Worm (Caenorhabditis elegans) whole organism, L4 larva: Measurements from ENCODE around the gene Y54E2A.7.

Experiments
- F10B5.3 ChIP-seq: sonication (generic microtip); optimal IDR thresholded peaks from 2 replicates; lab custom pipeline; 2016; ENCODE audit warnings: mild to moderate bottlenecking, missing genetic modification characterization, missing compliant biosample characterization
- F44E2.7 ChIP-seq: fragments of 200-800 bp; sonication (Bioruptor generic); IDR thresholded peaks from 2 replicates; pipeline ENCODE4 v2.1.2; 2022; ENCODE audit warnings: missing genetic modification characterization, missing compliant biosample characterization
- F49E8.2 ChIP-seq: sonication (generic microtip); optimal IDR thresholded peaks from 2 replicates; lab custom pipeline; 2016; ENCODE audit warnings: missing compliant biosample characterization, mild to moderate bottlenecking, missing genetic modification characterization, borderline replicate concordance
- R02D3.7 ChIP-seq: fragments of 150-350 bp; sonication (generic microtip); optimal IDR thresholded peaks from 3 replicates; lab custom pipeline; 2014; ENCODE audit warnings: missing biosample characterization, missing genetic modification characterization
- T20F7.1 ChIP-seq: fragments of 200-800 bp; sonication (Bioruptor generic); optimal IDR thresholded peaks from 2 replicates; lab custom pipeline; 2018; ENCODE audit warnings: mild to moderate bottlenecking, missing genetic modification characterization, missing compliant biosample characterization
- T26A8.4 ChIP-seq: fragments of 200-800 bp; sonication (Bioruptor generic); IDR thresholded peaks from 2 replicates; pipeline ENCODE4 v1.3.6; 2022; ENCODE audit warnings: missing genetic modification characterization, missing compliant biosample characterization
- Y105C5A.15 ChIP-seq: fragments of 200-800 bp; sonication (Bioruptor generic); IDR thresholded peaks from 2 replicates; pipeline ENCODE4 v1.3.6; 2022; ENCODE audit warnings: missing genetic modification characterization, missing compliant biosample characterization
- Y48G9A.11 ChIP-seq: fragments of 200-800 bp; sonication (Bioruptor generic); IDR thresholded peaks from 2 replicates; pipeline ENCODE4 v1.3.6; 2022; ENCODE audit warnings: missing genetic modification reagents, missing genetic modification characterization, missing compliant biosample characterization
- ama-1 ChIP-seq: fragments of 150-350 bp; optimal IDR thresholded peaks from 2 replicates; lab custom pipeline; 2014; ENCODE audit warnings: inconsistent platforms, mixed read lengths
- ceh-20 ChIP-seq: fragments of 200-800 bp; sonication (Bioruptor generic); IDR thresholded peaks from 2 replicates; pipeline ENCODE4 v1.3.6; 2022; ENCODE audit warnings: missing genetic modification reagents, missing genetic modification characterization, missing compliant biosample characterization
- ceh-44 ChIP-seq: fragments of 200-800 bp; sonication (Bioruptor generic); IDR thresholded peaks from 2 replicates; pipeline ENCODE4 v1.3.6; 2022; ENCODE audit warnings: missing genetic modification reagents, missing genetic modification characterization, missing compliant biosample characterization
- ceh-82 ChIP-seq: sonication (generic microtip); optimal IDR thresholded peaks from 2 replicates; lab custom pipeline; 2017; ENCODE audit warnings: missing biosample characterization, missing genetic modification characterization
- ctbp-1 ChIP-seq: fragments of 200-800 bp; sonication (Bioruptor generic); IDR thresholded peaks from 2 replicates; pipeline ENCODE4 v1.3.6; 2022; ENCODE audit warnings: missing genetic modification reagents, missing genetic modification characterization, missing compliant biosample characterization
- daf-12 ChIP-seq: fragments of 150-350 bp; optimal IDR thresholded peaks from 2 replicates; lab custom pipeline; 2014; ENCODE audit warnings: missing biosample characterization, missing genetic modification reagents, missing genetic modification characterization
- dmd-6 ChIP-seq: fragments of 200-800 bp; sonication (Bioruptor generic); IDR thresholded peaks from 2 replicates; pipeline ENCODE4 v1.3.6; 2022; ENCODE audit warnings: missing genetic modification reagents, missing genetic modification characterization, missing compliant biosample characterization
- dmd-9 ChIP-seq: fragments of 200-800 bp; sonication (Bioruptor generic); IDR thresholded peaks from 2 replicates; pipeline ENCODE4 v1.3.6; 2022; ENCODE audit warnings: missing genetic modification reagents, missing genetic modification characterization, missing compliant biosample characterization
- dpl-1 ChIP-seq: fragments of 150-350 bp; optimal IDR thresholded peaks from 2 replicates; lab custom pipeline; 2014; ENCODE audit warnings: missing biosample characterization, missing genetic modification reagents, missing genetic modification characterization
- egl-27 ChIP-seq: sonication (generic microtip); optimal IDR thresholded peaks from 3 replicates; lab custom pipeline; 2017; ENCODE audit warnings: missing biosample characterization, missing genetic modification reagents, missing genetic modification characterization
- egl-43 ChIP-seq: fragments of 200-800 bp; sonication (Bioruptor generic); IDR thresholded peaks from 2 replicates; pipeline ENCODE4 v1.3.6; 2022; ENCODE audit warnings: missing genetic modification reagents, missing genetic modification characterization, missing compliant biosample characterization
- fos-1 ChIP-seq: fragments of 150-350 bp; optimal IDR thresholded peaks from 2 replicates; lab custom pipeline; 2014; ENCODE audit warnings: missing biosample characterization, missing genetic modification characterization
- hif-1 ChIP-seq, 2 experiments: sonication (generic microtip); optimal IDR thresholded peaks; 2 replicates each; lab custom pipeline; 2016 to 2017; ENCODE audit warnings: missing compliant biosample characterization in 2 of 2, missing genetic modification characterization in 2 of 2, missing genetic modification reagents in 2 of 2, missing genotype in 2 of 2, mild to moderate bottlenecking in 1 of 2
- hlh-30 ChIP-seq: sonication (generic microtip); optimal IDR thresholded peaks from 2 replicates; lab custom pipeline; 2017; ENCODE audit warnings: antibody characterized with exemption, mild to moderate bottlenecking, missing genetic modification characterization, missing compliant biosample characterization; ENCODE audit not compliant: insufficient read depth
- hmg-1.1 ChIP-seq: fragments of 200-800 bp; sonication (Bioruptor generic); IDR thresholded peaks from 2 replicates; pipeline ENCODE4 v1.3.6; 2022; ENCODE audit warnings: missing genetic modification reagents, missing genetic modification characterization, missing compliant biosample characterization
- jun-1 ChIP-seq: fragments of 150-350 bp; optimal IDR thresholded peaks from 2 replicates; lab custom pipeline; 2014; ENCODE audit warnings: missing biosample characterization, missing genetic modification reagents, missing genetic modification characterization
- lim-7 ChIP-seq: fragments of 200-800 bp; sonication (Bioruptor generic); IDR thresholded peaks from 2 replicates; pipeline ENCODE4 v1.3.6; 2022; ENCODE audit warnings: missing genetic modification characterization, missing compliant biosample characterization
- lin-1 ChIP-seq: fragments of 200-800 bp; sonication (Bioruptor generic); IDR thresholded peaks from 2 replicates; pipeline ENCODE4 v1.3.6; 2022; ENCODE audit warnings: missing genetic modification reagents, missing genetic modification characterization, missing compliant biosample characterization
- lin-13 ChIP-seq: fragments of 150-350 bp; optimal IDR thresholded peaks from 2 replicates; lab custom pipeline; 2014; ENCODE audit warnings: missing biosample characterization, missing genetic modification reagents, missing genetic modification characterization
- lin-38 ChIP-seq: fragments of 200-800 bp; sonication (Bioruptor generic); IDR thresholded peaks from 2 replicates; pipeline ENCODE4 v1.3.6; 2022; ENCODE audit warnings: missing genetic modification reagents, missing genetic modification characterization, missing compliant biosample characterization
- lin-39 ChIP-seq: fragments of 150-350 bp; optimal IDR thresholded peaks from 2 replicates; lab custom pipeline; 2014; ENCODE audit warnings: missing biosample characterization, missing genetic modification reagents, missing genetic modification characterization
- lsy-2 ChIP-seq, 2 experiments: fragments of 150-350 bp in 1 of 2; sonication (generic microtip) in 1 of 2; optimal IDR thresholded peaks; 2 replicates each; lab custom pipeline; 2014 to 2017; ENCODE audit warnings: missing biosample characterization in 2 of 2, missing genetic modification characterization in 2 of 2
- madf-5 ChIP-seq, 2 experiments: fragments of 200-800 bp; sonication (Bioruptor generic); IDR thresholded peaks; 2 replicates each; pipeline ENCODE4 v1.3.6; 2022; ENCODE audit warnings: missing compliant biosample characterization in 2 of 2, missing genetic modification characterization in 2 of 2
- mdt-29 ChIP-seq: fragments of 200-800 bp; sonication (Bioruptor generic); IDR thresholded peaks from 2 replicates; pipeline ENCODE4 v1.3.6; 2022; ENCODE audit warnings: missing genetic modification reagents, missing genetic modification characterization, missing compliant biosample characterization
- mep-1 ChIP-seq: fragments of 150-350 bp; sonication (generic microtip); optimal IDR thresholded peaks from 3 replicates; lab custom pipeline; 2014; ENCODE audit warnings: missing biosample characterization, missing genetic modification characterization
- mes-2 ChIP-seq: sonication (generic microtip); optimal IDR thresholded peaks from 2 replicates; lab custom pipeline; 2016; ENCODE audit warnings: missing genotype, mild to moderate bottlenecking, missing genetic modification characterization, missing compliant biosample characterization; ENCODE audit not compliant: poor library complexity, severe bottlenecking
- mxl-2 ChIP-seq: fragments of 200-800 bp; sonication (Bioruptor generic); conservative IDR thresholded peaks from 2 replicates; pipeline ENCODE4 v1.3.6; 2022; ENCODE audit warnings: missing genetic modification reagents, missing genetic modification characterization, missing compliant biosample characterization
- mxl-3 ChIP-seq: fragments of 200-800 bp; sonication (Bioruptor generic); optimal IDR thresholded peaks from 2 replicates; lab custom pipeline; 2018; ENCODE audit warnings: mild to moderate bottlenecking, missing genetic modification characterization, missing compliant biosample characterization
- nhr-10 ChIP-seq: fragments of 150-350 bp; optimal IDR thresholded peaks from 2 replicates; lab custom pipeline; 2014; ENCODE audit warnings: missing biosample characterization, missing genetic modification characterization
- nhr-237 ChIP-seq: sonication (generic microtip); optimal IDR thresholded peaks from 2 replicates; lab custom pipeline; 2017; ENCODE audit warnings: missing biosample characterization, missing genetic modification characterization
- nhr-42 ChIP-seq: fragments of 200-800 bp; sonication (Bioruptor generic); IDR thresholded peaks from 2 replicates; pipeline ENCODE4 v1.3.6; 2022; ENCODE audit warnings: missing genetic modification characterization, missing compliant biosample characterization
- nhr-6 ChIP-seq: fragments of 150-350 bp; optimal IDR thresholded peaks from 2 replicates; lab custom pipeline; 2014; ENCODE audit warnings: missing biosample characterization, missing genetic modification characterization
- set-16 ChIP-seq: fragments of 200-800 bp; sonication (Bioruptor generic); IDR thresholded peaks from 2 replicates; pipeline ENCODE4 v1.3.6; 2022; ENCODE audit warnings: missing genetic modification reagents, missing genetic modification characterization, missing compliant biosample characterization
- spr-1 ChIP-seq: sonication (generic microtip); optimal IDR thresholded peaks from 2 replicates; lab custom pipeline; 2016; ENCODE audit warnings: mild to moderate bottlenecking, missing genetic modification characterization, missing compliant biosample characterization
- unc-130 ChIP-seq: sonication (generic microtip); optimal IDR thresholded peaks from 2 replicates; lab custom pipeline; 2016; ENCODE audit warnings: missing genetic modification reagents, missing genetic modification characterization, missing compliant biosample characterization
- zfp-2 ChIP-seq: sonication (generic microtip); optimal IDR thresholded peaks from 2 replicates; lab custom pipeline; 2016; ENCODE audit warnings: mild to moderate bottlenecking, missing genetic modification characterization, missing compliant biosample characterization
- zip-2 ChIP-seq: fragments of 150-350 bp; optimal IDR thresholded peaks from 2 replicates; lab custom pipeline; 2014; ENCODE audit warnings: missing biosample characterization, missing genetic modification characterization
- ztf-7 ChIP-seq: fragments of 150-350 bp; optimal IDR thresholded peaks from 2 replicates; lab custom pipeline; 2014; ENCODE audit warnings: missing biosample characterization, missing genetic modification characterization

The Y54E2A.7 gene

DNA sequence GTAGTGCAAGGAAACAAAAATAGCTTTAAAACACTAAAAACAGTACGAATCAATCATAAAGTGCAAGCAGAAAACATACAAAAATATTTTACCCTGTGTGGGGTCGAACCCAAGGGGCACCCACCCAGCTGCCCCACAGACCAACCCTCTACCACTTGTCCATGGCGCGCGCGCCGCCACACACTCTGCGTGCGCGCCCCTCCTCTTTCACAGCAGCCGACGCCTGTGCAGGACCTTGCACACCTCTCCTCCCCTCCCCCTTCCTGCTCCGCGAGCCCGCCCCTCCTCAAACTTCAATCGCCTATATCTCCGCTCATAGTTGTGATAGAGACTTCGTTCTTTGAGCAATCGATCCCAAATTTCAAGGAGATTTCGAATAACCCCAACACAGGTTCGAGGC lies 10.3 kb downstream of the Y54E2A.7 start:
- peak; percentile 77; the same call in 1 of the 2 replicates for TF ChIP-seq ctbp-1
- 0 out of 2 replicates have a peak, but pooled peaks have one; percentile 56 for TF ChIP-seq T26A8.4 (GFP tag; lab: Robert Waterston, UW)
- TF ChIP-seq dmd-6 (GFP tag; lab: Robert Waterston, UW) = peak; percentile 13; the same call in 1 of the 2 replicates
- TF ChIP-seq hmg-1.1 = peak; percentile 54; the same call in 1 of the 2 replicates
- peak; percentile 67 for TF ChIP-seq lin-38
- TF ChIP-seq Y48G9A.11 (GFP tag; lab: Robert Waterston, UW) = 0 out of 2 replicates have a peak, but pooled peaks have one; percentile 32
- TF ChIP-seq egl-43 (GFP tag; lab: Robert Waterston, UW) = peak; percentile 49; the same call in 1 of the 2 replicates
- TF ChIP-seq set-16 = peak; percentile 99
- peak; percentile 68; the same call in 1 of the 2 replicates for TF ChIP-seq nhr-42

DNA sequence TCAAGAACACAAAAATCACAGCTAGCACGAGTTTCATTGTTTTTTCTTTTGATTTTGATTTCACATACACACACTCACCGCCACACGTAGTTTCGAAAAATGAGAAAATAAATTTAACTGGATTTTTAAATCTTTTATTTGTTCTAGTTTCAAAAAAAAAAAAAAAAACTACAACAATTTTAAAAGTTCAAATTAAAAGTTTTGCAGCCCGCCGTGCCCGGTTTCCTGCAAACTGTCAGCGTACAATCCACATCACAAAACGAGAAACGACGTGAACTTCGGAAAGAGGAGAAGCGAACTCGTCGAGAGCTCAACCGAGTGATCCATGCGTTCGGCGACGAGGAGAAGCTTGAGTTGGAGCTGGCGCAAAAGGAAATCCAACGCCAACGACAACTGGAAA lies 15.1 kb downstream of the Y54E2A.7 start, which contains the start of gene Y54E2A.5:
TSS of gene Y54E2A.5 (minus strand) at position 101 of the 400 bp plus-strand sequence.
- TF ChIP-seq zfp-2 (tag; lab: Kevin White, UChicago) (no peak), set-16 (peak; percentile 29; the same call in 1 of the 2 replicates)

DNA sequence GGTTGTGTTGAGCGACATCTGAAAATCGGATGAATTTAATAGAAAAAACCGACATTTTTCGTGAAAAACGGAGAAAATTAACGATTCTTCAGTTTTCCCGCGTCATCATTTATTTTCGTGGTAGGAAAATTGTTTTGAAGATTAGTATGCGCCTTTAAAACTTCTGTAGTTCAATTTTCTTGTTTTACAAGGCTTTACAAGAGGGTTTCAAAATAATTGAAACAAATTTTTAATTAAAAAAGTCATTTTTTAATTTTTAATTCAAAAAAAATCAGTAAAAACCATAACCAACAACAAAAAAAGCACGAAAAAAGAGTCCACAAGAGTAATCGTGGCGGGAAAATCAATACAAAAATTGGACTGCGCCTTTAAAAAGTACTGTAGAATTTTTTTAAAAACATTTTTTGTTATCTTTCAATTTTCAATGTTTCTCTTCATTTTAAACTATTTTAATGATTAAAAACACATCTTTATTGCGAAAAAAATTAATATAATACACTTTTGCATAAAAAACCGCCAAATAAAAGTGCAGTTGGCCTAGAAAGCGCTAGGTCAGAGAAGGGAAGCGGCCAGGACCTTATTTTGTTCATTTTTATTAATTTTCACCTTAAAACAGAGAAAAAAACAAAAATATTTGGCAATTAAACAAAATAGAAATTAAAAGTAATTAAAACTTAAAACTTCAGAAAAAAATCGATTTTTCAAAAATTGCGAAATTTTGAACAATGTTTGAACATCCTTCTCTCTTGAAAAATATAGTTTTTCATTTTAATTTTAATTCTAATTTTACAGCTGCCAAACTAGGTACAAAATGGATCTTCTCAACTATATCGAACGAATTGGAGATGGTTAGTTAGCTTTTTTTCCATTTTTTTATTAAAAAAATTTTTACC lies 18.7 kb downstream of the Y54E2A.7 start, which contains the start of the genes tac-1 and Y54E2A.4:
TSS of gene tac-1 (minus strand) at position 20 of the 893 bp plus-strand sequence.
TSS of gene Y54E2A.4 (plus strand) at position 765 of the 893 bp plus-strand sequence.
- TF ChIP-seq mxl-3 (GFP tag; lab: Kevin White, UChicago) = no peak
- no peak for TF ChIP-seq nhr-10
- no peak for TF ChIP-seq daf-12 (tag; lab: Kevin White, UChicago)
- TF ChIP-seq Y105C5A.15 (GFP tag; lab: Robert Waterston, UW) = no peak
- TF ChIP-seq ztf-7 (tag; lab: Kevin White, UChicago) = no peak
- peak; percentile 67 for TF ChIP-seq mes-2 (tag; lab: Kevin White, UChicago)
- TF ChIP-seq lim-7 (GFP tag; lab: Robert Waterston, UW) = no peak
- no peak for TF ChIP-seq fos-1 (tag; lab: Kevin White, UChicago)
- TF ChIP-seq hlh-30 (tag; lab: Kevin White, UChicago) = no peak
- peak in 1 of 2 experiments; percentile 1 for TF ChIP-seq hif-1 (tag; optimal IDR thresholded peaks at IDR 0.05; lab: Kevin White, UChicago)
- TF ChIP-seq egl-43 (GFP tag; lab: Robert Waterston, UW) = no peak
- no peak for TF ChIP-seq egl-27 (tag; lab: Kevin White, UChicago)
- no peak for TF ChIP-seq lin-39
- TF ChIP-seq lin-13 = no peak
- no peak for TF ChIP-seq ceh-44 (GFP tag; lab: Robert Waterston, UW)
- no peak for TF ChIP-seq dmd-9
- TF ChIP-seq ceh-82 (tag; lab: Kevin White, UChicago) = no peak
- TF ChIP-seq madf-5 (GFP tag; IDR thresholded peaks at IDR 0.05; lab: Robert Waterston, UW) = no peak
- TF ChIP-seq mxl-2 (GFP tag; lab: Robert Waterston, UW) = no peak
- no peak for TF ChIP-seq ceh-20
- TF ChIP-seq mep-1 (tag; lab: Kevin White, UChicago) = no peak
- TF ChIP-seq zip-2 (tag; lab: Kevin White, UChicago) = peak; percentile 82
- TF ChIP-seq F44E2.7 (GFP tag; lab: Robert Waterston, UW) = no peak
- TF ChIP-seq nhr-237 (tag; lab: Kevin White, UChicago) = no peak
- no peak for TF ChIP-seq T20F7.1
- no peak for TF ChIP-seq F10B5.3
- TF ChIP-seq dpl-1 (GFP tag; lab: Kevin White, UChicago) = peak; percentile 15
- no peak for TF ChIP-seq R02D3.7 (tag; lab: Kevin White, UChicago)
- TF ChIP-seq mdt-29 = no peak
- TF ChIP-seq lin-1 (GFP tag; lab: Robert Waterston, UW) = no peak
- no peak for TF ChIP-seq jun-1 (tag; lab: Kevin White, UChicago)
- no peak for TF ChIP-seq ama-1
- TF ChIP-seq unc-130 = no peak
- TF ChIP-seq F49E8.2 (tag; lab: Kevin White, UChicago) = peak; percentile 17
- TF ChIP-seq spr-1 (tag; lab: Kevin White, UChicago) = no peak
- peak in 1 of 2 experiments; percentile 28 for TF ChIP-seq lsy-2 (tag; optimal IDR thresholded peaks at IDR 0.05; lab: Kevin White, UChicago)
- TF ChIP-seq nhr-6 (tag; lab: Kevin White, UChicago) = no peak
